Fruit fly (Drosophila melanogaster) whole organism, embryonic: ENCODE measurements around the gene CG6923.

ENCODE experiments used
- Atf6 ChIP-seq: fragments of 200-800 bp; sonication (Bioruptor generic); IDR thresholded peaks from 2 replicates; pipeline ENCODE4 v1.3.6; 2022; ENCODE audit warnings: missing biosample characterization, missing genetic modification characterization
- B-H1 ChIP-seq: fragments of 200-800 bp; sonication (Bioruptor generic); IDR thresholded peaks from 3 replicates; pipeline ENCODE4 v1.3.6; 2022; ENCODE audit warnings: missing biosample characterization, missing genetic modification characterization
- CG10267 ChIP-seq: fragments of 200-800 bp; sonication (Bioruptor generic); optimal IDR thresholded peaks from 2 replicates; lab custom pipeline; 2018; ENCODE audit warnings: missing biosample characterization, mild to moderate bottlenecking, missing genetic modification characterization, moderate library complexity
- CG10543 ChIP-seq: fragments of 200-800 bp; sonication (Bioruptor generic); optimal IDR thresholded peaks from 3 replicates; lab custom pipeline; 2017; ENCODE audit warnings: missing biosample characterization, mild to moderate bottlenecking, missing genetic modification characterization, moderate library complexity
- CG11093 ChIP-seq: fragments of 200-800 bp; sonication (Bioruptor generic); IDR thresholded peaks from 3 replicates; pipeline ENCODE4 v1.3.6; 2022; ENCODE audit warnings: missing biosample characterization, missing genetic modification characterization
- CG11247 ChIP-seq: fragments of 200-800 bp; sonication (Bioruptor generic); IDR thresholded peaks from 2 replicates; pipeline ENCODE4 v1.3.6; 2022; ENCODE audit warnings: missing biosample characterization, missing genetic modification characterization
- CG11456 ChIP-seq: fragments of 200-800 bp; sonication (Bioruptor generic); IDR thresholded peaks from 3 replicates; pipeline ENCODE4 v1.3.6; 2022; ENCODE audit warnings: missing biosample characterization, missing genetic modification characterization
- CG11504 ChIP-seq: fragments of 200-800 bp; sonication (Bioruptor generic); optimal IDR thresholded peaks from 3 replicates; lab custom pipeline; 2019; ENCODE audit warnings: missing biosample characterization, mild to moderate bottlenecking, missing genetic modification characterization, moderate library complexity
- CG12104 ChIP-seq: fragments of 200-800 bp; sonication (Bioruptor generic); optimal IDR thresholded peaks from 3 replicates; lab custom pipeline; 2016; ENCODE audit warnings: missing biosample characterization, missing genetic modification characterization
- CG17328 ChIP-seq: fragments of 200-800 bp; sonication (Bioruptor generic); IDR thresholded peaks from 2 replicates; pipeline ENCODE4 v1.3.6; 2022; ENCODE audit warnings: missing biosample characterization, missing genetic modification characterization
- CG17802 ChIP-seq: fragments of 200-800 bp; sonication (Bioruptor generic); optimal IDR thresholded peaks from 2 replicates; lab custom pipeline; 2018; ENCODE audit warnings: missing biosample characterization, mild to moderate bottlenecking, missing genetic modification characterization, moderate library complexity
- CG2678 ChIP-seq: fragments of 200-800 bp; sonication (Bioruptor generic); optimal IDR thresholded peaks from 3 replicates; lab custom pipeline; 2019; ENCODE audit warnings: missing biosample characterization, mild to moderate bottlenecking, missing genetic modification characterization, moderate library complexity
- CG32767 ChIP-seq: fragments of 200-800 bp; sonication (Bioruptor generic); IDR thresholded peaks from 2 replicates; pipeline ENCODE4 v1.3.6; 2022; ENCODE audit warnings: missing biosample characterization, missing genetic modification characterization
- CG33557 ChIP-seq: fragments of 200-800 bp; sonication (Bioruptor generic); optimal IDR thresholded peaks from 2 replicates; lab custom pipeline; 2019; ENCODE audit warnings: missing biosample characterization, mild to moderate bottlenecking, missing genetic modification characterization, moderate library complexity
- CG34224 ChIP-seq: fragments of 200-800 bp; sonication (Bioruptor generic); IDR thresholded peaks from 3 replicates; pipeline ENCODE4 v1.3.6; 2022; ENCODE audit warnings: missing biosample characterization, missing genetic modification characterization; ENCODE audit not compliant: partially characterized antibody
- CG34376 ChIP-seq: fragments of 200-800 bp; sonication (Bioruptor generic); optimal IDR thresholded peaks from 2 replicates; lab custom pipeline; 2018; ENCODE audit warnings: missing biosample characterization, mild to moderate bottlenecking, missing genetic modification characterization
- CG43689 ChIP-seq: fragments of 200-800 bp; sonication (Bioruptor generic); IDR thresholded peaks from 2 replicates; pipeline ENCODE4 v1.3.6; 2022; ENCODE audit warnings: missing biosample characterization, missing genetic modification characterization
- CG5245 ChIP-seq: fragments of 200-800 bp; sonication (Bioruptor generic); optimal IDR thresholded peaks from 3 replicates; lab custom pipeline; 2016; ENCODE audit warnings: missing biosample characterization, missing genetic modification characterization
- CG6272 ChIP-seq: fragments of 200-800 bp; sonication (Bioruptor generic); IDR thresholded peaks from 2 replicates; pipeline ENCODE4 v1.3.6; 2022; ENCODE audit warnings: missing biosample characterization, missing genetic modification characterization
- CG6689 ChIP-seq: fragments of 200-800 bp; sonication (Bioruptor generic); IDR thresholded peaks from 2 replicates; pipeline ENCODE4 v1.3.6; 2022; ENCODE audit warnings: missing biosample characterization, missing genetic modification characterization
- CG7271 ChIP-seq: fragments of 200-800 bp; sonication (Bioruptor generic); optimal IDR thresholded peaks from 2 replicates; lab custom pipeline; 2018; ENCODE audit warnings: missing biosample characterization, mild to moderate bottlenecking, missing genetic modification characterization, moderate library complexity
- CG8281 ChIP-seq: fragments of 200-800 bp; sonication (Bioruptor generic); optimal IDR thresholded peaks from 2 replicates; lab custom pipeline; 2018; ENCODE audit warnings: missing biosample characterization, mild to moderate bottlenecking, missing genetic modification characterization, moderate library complexity
- CG9876 ChIP-seq: fragments of 200-800 bp; sonication (Bioruptor generic); optimal IDR thresholded peaks from 2 replicates; lab custom pipeline; 2016; ENCODE audit warnings: missing biosample characterization, missing genetic modification characterization
- D ChIP-seq, 2 experiments: fragments of 200-800 bp in 1 of 2; fragments of >200 bp in 1 of 2; sonication (Bioruptor generic) in 1 of 2; optimal IDR thresholded peaks; 2 replicates in 1 of 2; 3 replicates in 1 of 2; lab custom pipeline; 2017; ENCODE audit warnings: mild to moderate bottlenecking in 1 of 2, missing biosample characterization in 1 of 2, missing genetic modification characterization in 1 of 2, missing genetic modification reagents in 1 of 2
- HLH3B ChIP-seq: fragments of 200-800 bp; sonication (Bioruptor generic); IDR thresholded peaks from 2 replicates; pipeline ENCODE4 v1.3.6; 2022; ENCODE audit warnings: missing biosample characterization, missing genetic modification characterization
- HLH54F ChIP-seq: fragments of 200-800 bp; sonication (Bioruptor generic); optimal IDR thresholded peaks from 3 replicates; lab custom pipeline; 2016; ENCODE audit warnings: missing biosample characterization, missing genetic modification characterization
- HmgD ChIP-seq: fragments of 200-800 bp; sonication (Bioruptor generic); optimal IDR thresholded peaks from 3 replicates; lab custom pipeline; 2016; ENCODE audit warnings: missing biosample characterization, missing genetic modification characterization
- Hr39 ChIP-seq: fragments of >200 bp; optimal IDR thresholded peaks from 2 replicates; lab custom pipeline; 2017
- Hr78 ChIP-seq, 2 experiments: fragments of 200-800 bp in 1 of 2; fragments of >200 bp in 1 of 2; sonication (Bioruptor generic) in 1 of 2; optimal IDR thresholded peaks; 2 replicates each; lab custom pipeline; 2017 to 2019; ENCODE audit warnings: missing biosample characterization in 2 of 2, missing genetic modification characterization in 2 of 2, mild to moderate bottlenecking in 1 of 2, moderate library complexity in 1 of 2
- Hsf ChIP-seq: fragments of 200-800 bp; sonication (Bioruptor generic); optimal IDR thresholded peaks from 3 replicates; lab custom pipeline; 2016; ENCODE audit warnings: missing biosample characterization, missing genetic modification characterization
- Mes4 ChIP-seq: fragments of 200-800 bp; sonication (Bioruptor generic); optimal IDR thresholded peaks from 2 replicates; lab custom pipeline; 2016; ENCODE audit warnings: missing biosample characterization, missing genetic modification characterization
- NfI ChIP-seq: fragments of 200-800 bp; sonication (Bioruptor generic); optimal IDR thresholded peaks from 3 replicates; lab custom pipeline; 2018; ENCODE audit warnings: missing biosample characterization, mild to moderate bottlenecking, missing genetic modification characterization, moderate library complexity
- Oli ChIP-seq: fragments of 200-800 bp; sonication (Bioruptor generic); optimal IDR thresholded peaks from 2 replicates; lab custom pipeline; 2018; ENCODE audit warnings: missing biosample characterization, mild to moderate bottlenecking, missing genetic modification characterization, moderate library complexity
- Tbp ChIP-seq: fragments of >200 bp; optimal IDR thresholded peaks from 2 replicates; lab custom pipeline; 2018; ENCODE audit warnings: missing biosample characterization, missing genetic modification characterization
- amos ChIP-seq: fragments of 200-800 bp; sonication (Bioruptor generic); IDR thresholded peaks from 2 replicates; pipeline ENCODE4 v1.3.6; 2022; ENCODE audit warnings: missing biosample characterization, missing genetic modification characterization; ENCODE audit not compliant: partially characterized antibody
- br ChIP-seq: fragments of >200 bp; optimal IDR thresholded peaks from 2 replicates; lab custom pipeline; 2017
- chif ChIP-seq, 2 experiments: fragments of 200-800 bp; sonication (Bioruptor generic); optimal IDR thresholded peaks; 3 replicates each; lab custom pipeline; 2016; ENCODE audit warnings: missing biosample characterization in 2 of 2, missing genetic modification characterization in 2 of 2
- corto ChIP-seq: fragments of 200-800 bp; sonication (Bioruptor generic); optimal IDR thresholded peaks from 2 replicates; lab custom pipeline; 2016; ENCODE audit warnings: missing biosample characterization, mild to moderate bottlenecking, missing genetic modification characterization, moderate library complexity
- crc ChIP-seq: fragments of 200-800 bp; sonication (Bioruptor generic); optimal IDR thresholded peaks from 2 replicates; lab custom pipeline; 2016; ENCODE audit warnings: missing biosample characterization, missing genetic modification characterization
- en ChIP-seq: fragments of 200-800 bp; sonication (Bioruptor generic); optimal IDR thresholded peaks from 2 replicates; lab custom pipeline; 2016; ENCODE audit warnings: missing biosample characterization, missing genetic modification characterization
- gsb-n ChIP-seq: fragments of 200-800 bp; sonication (Bioruptor generic); optimal IDR thresholded peaks from 3 replicates; lab custom pipeline; 2018; ENCODE audit warnings: missing biosample characterization, mild to moderate bottlenecking, missing genetic modification characterization
- odd ChIP-seq: fragments of 200-800 bp; sonication (Bioruptor generic); optimal IDR thresholded peaks from 2 replicates; lab custom pipeline; 2017; ENCODE audit warnings: missing biosample characterization, mild to moderate bottlenecking, missing genetic modification characterization
- peb ChIP-seq: fragments of 200-800 bp; sonication (Bioruptor generic); IDR thresholded peaks from 2 replicates; pipeline ENCODE4 v1.3.6; 2022; ENCODE audit warnings: missing biosample characterization, missing genetic modification characterization
- pzg ChIP-seq: fragments of 200-800 bp; sonication (Bioruptor generic); optimal IDR thresholded peaks from 3 replicates; lab custom pipeline; 2018; ENCODE audit warnings: missing biosample characterization, mild to moderate bottlenecking, missing genetic modification characterization, moderate library complexity
- sisA ChIP-seq: fragments of 200-800 bp; sonication (Bioruptor generic); IDR thresholded peaks from 2 replicates; pipeline ENCODE4 v1.3.6; 2022; ENCODE audit warnings: missing biosample characterization, missing genetic modification characterization
- slbo ChIP-seq: fragments of 200-800 bp; sonication (Bioruptor generic); IDR thresholded peaks from 2 replicates; pipeline ENCODE4 v1.3.6; 2022; ENCODE audit warnings: missing biosample characterization, missing genetic modification characterization
- slou ChIP-seq: fragments of 200-800 bp; sonication (Bioruptor generic); optimal IDR thresholded peaks from 3 replicates; lab custom pipeline; 2016; ENCODE audit warnings: missing biosample characterization, missing genetic modification characterization
- sob ChIP-seq: fragments of 200-800 bp; sonication (Bioruptor generic); IDR thresholded peaks from 2 replicates; pipeline ENCODE4 v1.3.6; 2022; ENCODE audit warnings: missing biosample characterization, missing genetic modification characterization
- vfl ChIP-seq: fragments of 200-800 bp; sonication (Bioruptor generic); optimal IDR thresholded peaks from 2 replicates; lab custom pipeline; 2016; ENCODE audit warnings: missing biosample characterization, missing genetic modification characterization
- vvl ChIP-seq: fragments of 200-800 bp; sonication (Bioruptor generic); IDR thresholded peaks from 2 replicates; pipeline ENCODE4 v1.3.6; 2022; ENCODE audit warnings: missing biosample characterization, missing genetic modification characterization
- wor ChIP-seq: fragments of 200-800 bp; sonication (Bioruptor generic); IDR thresholded peaks from 2 replicates; pipeline ENCODE4 v1.3.6; 2022; ENCODE audit warnings: missing biosample characterization, missing genetic modification characterization
- zf30C ChIP-seq: fragments of 200-800 bp; sonication (Bioruptor generic); optimal IDR thresholded peaks from 3 replicates; lab custom pipeline; 2018; ENCODE audit warnings: missing biosample characterization, mild to moderate bottlenecking, missing genetic modification characterization

CG6923 gene

DNA sequence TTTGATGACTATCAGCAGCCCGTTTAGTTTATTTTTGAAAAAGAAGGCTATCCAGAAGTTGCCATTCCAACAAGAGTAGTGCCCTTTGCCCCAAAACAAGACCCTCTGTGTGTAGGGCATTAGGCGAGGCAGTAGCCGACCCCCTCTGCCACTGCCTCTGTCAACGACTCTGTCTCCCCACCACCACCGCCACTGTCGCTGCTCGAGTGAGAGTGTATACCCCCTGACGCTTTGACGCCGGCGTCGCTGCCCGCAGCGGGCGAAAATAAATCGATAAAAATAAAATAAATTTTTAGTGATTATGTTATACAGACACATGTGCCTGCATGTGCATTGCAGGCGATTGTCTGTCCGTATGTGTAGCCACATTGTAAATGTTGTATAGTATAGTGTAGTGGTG, 27.2 kb upstream of the CG6923 start (continued):
- TF ChIP-seq vfl (GFP tag; lab: Kevin White, UChicago) = no peak
- no peak for TF ChIP-seq CG9876 (GFP tag; lab: Kevin White, UChicago)
- no peak for TF ChIP-seq B-H1 (GFP tag; lab: Robert Waterston, UW)
- TF ChIP-seq CG5245 = no peak
- no peak for TF ChIP-seq CG8281 (tag; lab: Kevin White, UChicago)
- TF ChIP-seq CG33557 = no peak
- no peak for TF ChIP-seq CG11093 (GFP tag; lab: Robert Waterston, UW)
- TF ChIP-seq odd (GFP tag; lab: Kevin White, UChicago) = no peak
- no peak for TF ChIP-seq NfI (GFP tag; lab: Kevin White, UChicago)
- no peak for TF ChIP-seq en (GFP tag; lab: Kevin White, UChicago)
- TF ChIP-seq CG11247 (GFP tag; lab: Robert Waterston, UW) = no peak
- TF ChIP-seq CG17328 (GFP tag; lab: Robert Waterston, UW) = no peak
- no peak for TF ChIP-seq peb (GFP tag; lab: Robert Waterston, UW)
- no peak; the same call in 2 of the 3 replicates for TF ChIP-seq CG11456 (GFP tag; lab: Robert Waterston, UW)
- no peak for TF ChIP-seq pzg
- TF ChIP-seq CG17802 (tag; lab: Kevin White, UChicago) = no peak
- TF ChIP-seq wor = no peak
- no peak for TF ChIP-seq corto (GFP tag; lab: Kevin White, UChicago)
- no peak for TF ChIP-seq Hr78 (GFP tag; optimal IDR thresholded peaks at IDR 0.05; lab: Kevin White, UChicago)
- peak; percentile 68; the same call in 1 of the 2 replicates for TF ChIP-seq CG32767 (GFP tag; lab: Robert Waterston, UW)
- no peak for TF ChIP-seq HLH54F (GFP tag; lab: Kevin White, UChicago)
- TF ChIP-seq Mes4 = no peak
- TF ChIP-seq zf30C (GFP tag; lab: Kevin White, UChicago) = peak; percentile 15
- TF ChIP-seq CG34376 = no peak
- no peak for TF ChIP-seq CG34224
- no peak for TF ChIP-seq CG6272 (GFP tag; lab: Robert Waterston, UW)
- TF ChIP-seq br (lab: Kevin White, UChicago) = no peak
- TF ChIP-seq CG7271 (tag; lab: Kevin White, UChicago) = no peak
- TF ChIP-seq slou (GFP tag; lab: Kevin White, UChicago) = no peak
- TF ChIP-seq Tbp (GFP tag; lab: Kevin White, UChicago) = no peak
- TF ChIP-seq Atf6 (GFP tag; lab: Robert Waterston, UW) = no peak
- no peak for TF ChIP-seq sisA (GFP tag; lab: Robert Waterston, UW)
- 0 out of 2 replicates have a peak, but pooled peaks have one; percentile 19 for TF ChIP-seq slbo (GFP tag; lab: Robert Waterston, UW)
- TF ChIP-seq chif (GFP tag; optimal IDR thresholded peaks at IDR 0.05; lab: Kevin White, UChicago) = no peak
- no peak for TF ChIP-seq HLH3B (GFP tag; lab: Robert Waterston, UW)
- no peak for TF ChIP-seq HmgD
- no peak for TF ChIP-seq CG12104 (GFP tag; lab: Kevin White, UChicago)
- TF ChIP-seq CG43689 (GFP tag; lab: Robert Waterston, UW) = no peak
- TF ChIP-seq CG6689 (GFP tag; lab: Robert Waterston, UW) = no peak
- TF ChIP-seq vvl (GFP tag; lab: Robert Waterston, UW) = peak; percentile 15; the same call in 1 of the 2 replicates
- peak; percentile 27; the same call in 1 of the 2 replicates for TF ChIP-seq sob (GFP tag; lab: Robert Waterston, UW)
- no peak for TF ChIP-seq Oli (tag; lab: Kevin White, UChicago)
- no peak for TF ChIP-seq gsb-n
- no peak for TF ChIP-seq CG10543
- TF ChIP-seq CG10267 = no peak
- no peak for TF ChIP-seq crc (GFP tag; lab: Kevin White, UChicago)
- TF ChIP-seq CG11504 (tag; lab: Kevin White, UChicago) = peak; percentile 25
- no peak for TF ChIP-seq Hsf (GFP tag; lab: Kevin White, UChicago)
- TF ChIP-seq CG2678 (tag; lab: Kevin White, UChicago) = no peak
- no peak for TF ChIP-seq Hr39 (lab: Kevin White, UChicago)
- TF ChIP-seq D (optimal IDR thresholded peaks at IDR 0.05; lab: Kevin White, UChicago) = no peak
- no peak for TF ChIP-seq D (GFP tag; optimal IDR thresholded peaks at IDR 0.05; lab: Kevin White, UChicago)
- TF ChIP-seq amos (GFP tag; lab: Robert Waterston, UW) = no peak
